Worm (Caenorhabditis elegans) whole organism, L4 larva: ENCODE measurements around the gene rpl-37.

ENCODE experiments used
- F26F4.8 ChIP-seq: fragments of 200-800 bp; sonication (Bioruptor generic); conservative IDR thresholded peaks from 2 replicates; pipeline ENCODE4 v1.3.6; 2022; ENCODE audit warnings: missing genetic modification characterization, missing compliant biosample characterization
- F37D6.2 ChIP-seq: sonication (generic microtip); optimal IDR thresholded peaks from 2 replicates; lab custom pipeline; 2016; ENCODE audit warnings: mild to moderate bottlenecking, missing genetic modification characterization, missing compliant biosample characterization
- Y5F2A.4 ChIP-seq: fragments of 200-800 bp; sonication (Bioruptor generic); optimal IDR thresholded peaks from 2 replicates; lab custom pipeline; 2018; ENCODE audit warnings: mild to moderate bottlenecking, missing genetic modification characterization, missing compliant biosample characterization
- ZK546.5 ChIP-seq, 2 experiments: sonication (generic microtip); optimal IDR thresholded peaks; 2 replicates each; lab custom pipeline; 2017; ENCODE audit warnings: missing biosample characterization in 2 of 2, missing genetic modification characterization in 2 of 2
- aha-1 ChIP-seq: fragments of 150-350 bp; peaks from one replicate; lab custom pipeline; 2014; ENCODE audit warnings: missing biosample characterization, missing genetic modification characterization
- ceh-44 ChIP-seq: fragments of 200-800 bp; sonication (Bioruptor generic); IDR thresholded peaks from 2 replicates; pipeline ENCODE4 v1.3.6; 2022; ENCODE audit warnings: missing genetic modification reagents, missing genetic modification characterization, missing compliant biosample characterization
- ceh-62 ChIP-seq: sonication (generic microtip); optimal IDR thresholded peaks from 2 replicates; lab custom pipeline; 2017; ENCODE audit warnings: missing biosample characterization, missing genetic modification characterization
- ces-1 ChIP-seq: fragments of 150-350 bp; sonication (generic microtip); optimal IDR thresholded peaks from 4 replicates; lab custom pipeline; 2014; ENCODE audit warnings: missing biosample characterization, missing genetic modification reagents, missing genetic modification characterization
- ctbp-1 ChIP-seq: fragments of 200-800 bp; sonication (Bioruptor generic); IDR thresholded peaks from 2 replicates; pipeline ENCODE4 v1.3.6; 2022; ENCODE audit warnings: missing genetic modification reagents, missing genetic modification characterization, missing compliant biosample characterization
- daf-12 ChIP-seq: fragments of 150-350 bp; optimal IDR thresholded peaks from 2 replicates; lab custom pipeline; 2014; ENCODE audit warnings: missing biosample characterization, missing genetic modification reagents, missing genetic modification characterization
- daf-16 ChIP-seq, 3 experiments: sonication (generic microtip); optimal IDR thresholded peaks; 2 replicates each; lab custom pipeline; 2016 to 2017; ENCODE audit warnings: missing genetic modification characterization in 3 of 3, missing genetic modification reagents in 3 of 3, mild to moderate bottlenecking in 2 of 3, missing compliant biosample characterization in 2 of 3, missing biosample characterization in 1 of 3, moderate library complexity in 1 of 3
- dmd-6 ChIP-seq: fragments of 200-800 bp; sonication (Bioruptor generic); IDR thresholded peaks from 2 replicates; pipeline ENCODE4 v1.3.6; 2022; ENCODE audit warnings: missing genetic modification reagents, missing genetic modification characterization, missing compliant biosample characterization
- dve-1 ChIP-seq: sonication (generic microtip); optimal IDR thresholded peaks from 2 replicates; lab custom pipeline; 2017; ENCODE audit warnings: antibody characterized with exemption, mild to moderate bottlenecking, missing genetic modification characterization, missing compliant biosample characterization; ENCODE audit not compliant: insufficient read depth
- fkh-10 ChIP-seq: fragments of 150-350 bp; optimal IDR thresholded peaks from 2 replicates; lab custom pipeline; 2014; ENCODE audit warnings: missing biosample characterization, missing genetic modification reagents, missing genetic modification characterization
- gei-8 ChIP-seq: fragments of 200-800 bp; sonication (Bioruptor generic); optimal IDR thresholded peaks from 2 replicates; lab custom pipeline; 2018; ENCODE audit warnings: mild to moderate bottlenecking, missing genetic modification characterization, missing compliant biosample characterization
- hif-1 ChIP-seq, 2 experiments: sonication (generic microtip); optimal IDR thresholded peaks; 2 replicates each; lab custom pipeline; 2016 to 2017; ENCODE audit warnings: missing compliant biosample characterization in 2 of 2, missing genetic modification characterization in 2 of 2, missing genetic modification reagents in 2 of 2, missing genotype in 2 of 2, mild to moderate bottlenecking in 1 of 2
- hlh-11 ChIP-seq: fragments of 200-800 bp; sonication (Bioruptor generic); optimal IDR thresholded peaks from 2 replicates; lab custom pipeline; 2018; ENCODE audit warnings: mild to moderate bottlenecking, missing genetic modification characterization, missing compliant biosample characterization
- hmg-1.1 ChIP-seq: fragments of 200-800 bp; sonication (Bioruptor generic); IDR thresholded peaks from 2 replicates; pipeline ENCODE4 v1.3.6; 2022; ENCODE audit warnings: missing genetic modification reagents, missing genetic modification characterization, missing compliant biosample characterization
- lin-13 ChIP-seq: fragments of 150-350 bp; optimal IDR thresholded peaks from 2 replicates; lab custom pipeline; 2014; ENCODE audit warnings: missing biosample characterization, missing genetic modification reagents, missing genetic modification characterization
- lin-29 ChIP-seq: fragments of 200-800 bp; sonication (Bioruptor generic); IDR thresholded peaks from 2 replicates; pipeline ENCODE4 v1.3.6; 2022; ENCODE audit warnings: missing genetic modification reagents, missing genetic modification characterization, missing compliant biosample characterization
- lin-38 ChIP-seq: fragments of 200-800 bp; sonication (Bioruptor generic); IDR thresholded peaks from 2 replicates; pipeline ENCODE4 v1.3.6; 2022; ENCODE audit warnings: missing genetic modification reagents, missing genetic modification characterization, missing compliant biosample characterization
- lsy-2 ChIP-seq, 2 experiments: fragments of 150-350 bp in 1 of 2; sonication (generic microtip) in 1 of 2; optimal IDR thresholded peaks; 2 replicates each; lab custom pipeline; 2014 to 2017; ENCODE audit warnings: missing biosample characterization in 2 of 2, missing genetic modification characterization in 2 of 2
- mep-1 ChIP-seq: fragments of 150-350 bp; sonication (generic microtip); optimal IDR thresholded peaks from 3 replicates; lab custom pipeline; 2014; ENCODE audit warnings: missing biosample characterization, missing genetic modification characterization
- mes-2 ChIP-seq: sonication (generic microtip); optimal IDR thresholded peaks from 2 replicates; lab custom pipeline; 2016; ENCODE audit warnings: missing genotype, mild to moderate bottlenecking, missing genetic modification characterization, missing compliant biosample characterization; ENCODE audit not compliant: poor library complexity, severe bottlenecking
- nhr-10 ChIP-seq: fragments of 150-350 bp; optimal IDR thresholded peaks from 2 replicates; lab custom pipeline; 2014; ENCODE audit warnings: missing biosample characterization, missing genetic modification characterization
- nhr-11 ChIP-seq: fragments of 150-350 bp; optimal IDR thresholded peaks from 2 replicates; lab custom pipeline; 2014; ENCODE audit warnings: missing biosample characterization, missing genetic modification characterization
- nhr-111 ChIP-seq: fragments of 200-800 bp; sonication (Bioruptor generic); optimal IDR thresholded peaks from 2 replicates; lab custom pipeline; 2018; ENCODE audit warnings: mild to moderate bottlenecking, missing genetic modification characterization, missing compliant biosample characterization
- nhr-6 ChIP-seq: fragments of 150-350 bp; optimal IDR thresholded peaks from 2 replicates; lab custom pipeline; 2014; ENCODE audit warnings: missing biosample characterization, missing genetic modification characterization
- nhr-77 ChIP-seq: fragments of 150-350 bp; optimal IDR thresholded peaks from 2 replicates; lab custom pipeline; 2014; ENCODE audit warnings: missing biosample characterization, missing genetic modification characterization
- rbr-2 ChIP-seq: sonication (generic microtip); optimal IDR thresholded peaks from 2 replicates; lab custom pipeline; 2016; ENCODE audit warnings: missing genotype, missing genetic modification characterization, missing compliant biosample characterization
- saeg-2 ChIP-seq: fragments of 200-800 bp; sonication (Bioruptor generic); IDR thresholded peaks from 2 replicates; pipeline ENCODE4 v1.3.6; 2022; ENCODE audit warnings: missing genetic modification reagents, missing genetic modification characterization, missing compliant biosample characterization
- set-16 ChIP-seq: fragments of 200-800 bp; sonication (Bioruptor generic); IDR thresholded peaks from 2 replicates; pipeline ENCODE4 v1.3.6; 2022; ENCODE audit warnings: missing genetic modification reagents, missing genetic modification characterization, missing compliant biosample characterization
- skn-1 ChIP-seq: fragments of 150-350 bp; optimal IDR thresholded peaks from 2 replicates; lab custom pipeline; 2014; ENCODE audit warnings: missing biosample characterization, missing genetic modification characterization
- snpc-1.2 ChIP-seq: fragments of 200-800 bp; sonication (Bioruptor generic); IDR thresholded peaks from 2 replicates; pipeline ENCODE4 v1.3.6; 2022; ENCODE audit warnings: missing genetic modification reagents, missing genetic modification characterization, missing compliant biosample characterization
- snpc-4 ChIP-seq: fragments of 150-350 bp; optimal IDR thresholded peaks from 2 replicates; lab custom pipeline; 2014; ENCODE audit warnings: missing biosample characterization, missing genetic modification characterization
- spr-1 ChIP-seq: sonication (generic microtip); optimal IDR thresholded peaks from 2 replicates; lab custom pipeline; 2016; ENCODE audit warnings: mild to moderate bottlenecking, missing genetic modification characterization, missing compliant biosample characterization
- spr-3 ChIP-seq: fragments of 200-800 bp; sonication (Bioruptor generic); optimal IDR thresholded peaks from 2 replicates; lab custom pipeline; 2018; ENCODE audit warnings: mild to moderate bottlenecking, missing genetic modification characterization, missing compliant biosample characterization
- tra-1 ChIP-seq: fragments of 200-800 bp; sonication (Bioruptor generic); IDR thresholded peaks from 2 replicates; pipeline ENCODE4 v1.3.6; 2022; ENCODE audit warnings: missing genetic modification reagents, missing genetic modification characterization, missing compliant biosample characterization
- unc-62 ChIP-seq, 3 experiments: fragments of 150-350 bp in 1 of 3; sonication (generic microtip); optimal IDR thresholded peaks in 2 of 3; peaks in 1 of 3; 1 replicate in 1 of 3; 2 replicates in 2 of 3; lab custom pipeline; 2014 to 2017; ENCODE audit warnings: missing biosample characterization in 3 of 3, missing genetic modification characterization in 3 of 3, missing genetic modification reagents in 3 of 3, missing genotype in 1 of 3
- vab-7 ChIP-seq: fragments of 200-800 bp; sonication (Bioruptor generic); IDR thresholded peaks from 2 replicates; pipeline ENCODE4 v1.3.6; 2022; ENCODE audit warnings: missing genetic modification reagents, missing genetic modification characterization, missing compliant biosample characterization
- zag-1 ChIP-seq: fragments of 150-350 bp; optimal IDR thresholded peaks from 2 replicates; lab custom pipeline; 2014; ENCODE audit warnings: missing biosample characterization, missing genetic modification characterization
- zfp-2 ChIP-seq: sonication (generic microtip); optimal IDR thresholded peaks from 2 replicates; lab custom pipeline; 2016; ENCODE audit warnings: mild to moderate bottlenecking, missing genetic modification characterization, missing compliant biosample characterization
- zfp-3 ChIP-seq: fragments of 200-800 bp; sonication (Bioruptor generic); conservative IDR thresholded peaks from 2 replicates; pipeline ENCODE4 v1.3.6; 2022; ENCODE audit warnings: missing genetic modification reagents, missing genetic modification characterization, missing compliant biosample characterization
- zip-2 ChIP-seq: fragments of 150-350 bp; optimal IDR thresholded peaks from 2 replicates; lab custom pipeline; 2014; ENCODE audit warnings: missing biosample characterization, missing genetic modification characterization
- ztf-11 ChIP-seq: fragments of 150-350 bp; optimal IDR thresholded peaks from 2 replicates; lab custom pipeline; 2014; ENCODE audit warnings: missing biosample characterization, missing genetic modification characterization
- ztf-7 ChIP-seq: fragments of 150-350 bp; optimal IDR thresholded peaks from 2 replicates; lab custom pipeline; 2014; ENCODE audit warnings: missing biosample characterization, missing genetic modification characterization

Gene rpl-37

ce11 chrIII:3540424-3540823 lies 12.0 kb downstream of the rpl-37 start (continued):
- TF ChIP-seq dve-1 (tag; lab: Kevin White, UChicago), result no peak
- TF ChIP-seq lin-38, result peak; percentile 94
- TF ChIP-seq lin-29 (GFP tag; lab: Robert Waterston, UW), result no peak
- TF ChIP-seq snpc-1.2 (GFP tag; lab: Robert Waterston, UW), result no peak
- no peak for TF ChIP-seq zfp-2 (tag; lab: Kevin White, UChicago)
- TF ChIP-seq tra-1, result no peak
- no peak for TF ChIP-seq Y5F2A.4 (GFP tag; lab: Kevin White, UChicago)
- no peak for TF ChIP-seq zip-2 (tag; lab: Kevin White, UChicago)
- no peak for TF ChIP-seq nhr-11
- TF ChIP-seq hlh-11 (tag; lab: Kevin White, UChicago), result no peak
- TF ChIP-seq ceh-62 (tag; lab: Kevin White, UChicago), result no peak
- TF ChIP-seq hif-1 (tag; optimal IDR thresholded peaks at IDR 0.05; lab: Kevin White, UChicago), result peak in 1 of 2 experiments; percentile 68
- TF ChIP-seq ctbp-1 (GFP tag; lab: Robert Waterston, UW), result no peak
- no peak for TF ChIP-seq daf-16 (GFP tag; optimal IDR thresholded peaks at IDR 0.05; lab: Kevin White, UChicago)
- no peak for TF ChIP-seq daf-16 (tag; optimal IDR thresholded peaks at IDR 0.05; lab: Kevin White, UChicago)
- TF ChIP-seq ceh-44 (GFP tag; lab: Robert Waterston, UW), result no peak
- TF ChIP-seq ztf-7 (tag; lab: Kevin White, UChicago), result no peak
- TF ChIP-seq ZK546.5 (tag; optimal IDR thresholded peaks at IDR 0.05; lab: Kevin White, UChicago), result no peak
- no peak for TF ChIP-seq daf-12 (tag; lab: Kevin White, UChicago)
- TF ChIP-seq mes-2 (tag; lab: Kevin White, UChicago), result peak; percentile 91
- no peak for TF ChIP-seq spr-3 (GFP tag; lab: Kevin White, UChicago)
- TF ChIP-seq nhr-10 (tag; lab: Kevin White, UChicago), result no peak
- TF ChIP-seq lin-13, result no peak
- TF ChIP-seq vab-7 (GFP tag; lab: Robert Waterston, UW), result no peak

- TF ChIP-seq hlh-11 (tag; lab: Kevin White, UChicago) (no peak), aha-1 (peak; percentile 22)
Measured at ce11 chrIII:3541093-3541492, 12.7 kb downstream of the rpl-37 start.

- TF ChIP-seq dmd-6 (GFP tag; lab: Robert Waterston, UW) (no peak), daf-12 (tag; lab: Kevin White, UChicago) (no peak), snpc-4 (tag; lab: Kevin White, UChicago) (no peak), saeg-2 (no peak), gei-8 (GFP tag; lab: Kevin White, UChicago) (no peak), snpc-1.2 (GFP tag; lab: Robert Waterston, UW) (no peak), nhr-77 (tag; lab: Kevin White, UChicago) (no peak), zip-2 (tag; lab: Kevin White, UChicago) (no peak), F26F4.8 (no peak), spr-1 (no peak), zag-1 (tag; lab: Kevin White, UChicago) (no peak)
- TF ChIP-seq, all 104 proteins: peak for 0
Measured at ce11 chrIII:3541539-3541938, 13.1 kb downstream of the rpl-37 start, which contains the start of gene ben-1. Gene ben-1 (minus strand): TSS chrIII:3541639.

ce11 chrIII:3542105-3542504 lies 13.7 kb downstream of the rpl-37 start:
- TF ChIP-seq ces-1 (GFP tag; lab: Kevin White, UChicago), result peak; percentile 11
- peak; percentile 16 for TF ChIP-seq mep-1
- no peak for TF ChIP-seq zfp-3 (GFP tag; lab: Robert Waterston, UW)
- peak in 1 of 2 experiments; percentile 70 for TF ChIP-seq unc-62 (GFP tag; optimal IDR thresholded peaks at IDR 0.05 in 1 of 2; lab: Kevin White, UChicago)
- TF ChIP-seq unc-62 (tag; optimal IDR thresholded peaks at IDR 0.05; lab: Kevin White, UChicago), result no peak
- peak; percentile 54; the same call in 1 of the 2 replicates for TF ChIP-seq ctbp-1 (GFP tag; lab: Robert Waterston, UW)
- TF ChIP-seq lsy-2 (tag; optimal IDR thresholded peaks at IDR 0.05; lab: Kevin White, UChicago), result peak in 1 of 2 experiments; percentile 40
- TF ChIP-seq ztf-11 (tag; lab: Kevin White, UChicago), result no peak
- TF ChIP-seq hmg-1.1 (GFP tag; lab: Robert Waterston, UW), result 0 out of 2 replicates have a peak, but pooled peaks have one; percentile 13
- TF ChIP-seq fkh-10 (GFP tag; lab: Kevin White, UChicago), result peak; percentile 51
- no peak for TF ChIP-seq vab-7 (GFP tag; lab: Robert Waterston, UW)
- peak; percentile 30 for TF ChIP-seq rbr-2 (tag; lab: Kevin White, UChicago)
- TF ChIP-seq F37D6.2, result peak; percentile 42
- peak; percentile 63 for TF ChIP-seq set-16 (GFP tag; lab: Robert Waterston, UW)
- TF ChIP-seq skn-1, result no peak
- no peak for TF ChIP-seq nhr-6 (tag; lab: Kevin White, UChicago)
- TF ChIP-seq nhr-111 (GFP tag; lab: Kevin White, UChicago), result no peak
